Worm (Caenorhabditis elegans): Measurements from ENCODE around the gene eat-17.

The eat-17 gene

DNA sequence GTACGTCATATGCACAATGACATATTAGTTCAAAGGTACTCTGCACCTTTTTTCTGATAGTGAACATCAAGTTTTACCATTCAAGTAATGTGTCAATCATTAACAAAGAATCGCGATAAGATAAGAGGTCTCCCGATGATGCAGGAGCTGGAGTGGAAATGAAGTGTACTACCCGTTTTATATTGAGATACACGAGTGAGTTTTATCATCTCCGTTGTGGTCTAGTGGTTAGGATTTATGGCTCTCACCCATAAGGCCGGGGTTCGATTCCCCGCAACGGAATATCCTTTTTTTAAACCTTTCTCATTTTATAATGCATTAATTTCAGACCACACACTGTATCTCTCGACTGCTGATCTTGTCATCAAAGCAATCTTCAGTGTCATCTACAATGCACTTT is 38.7 kb downstream of the eat-17 start (continued):
- peak; percentile 74; the same call in 1 of the 2 replicates for TF ChIP-seq ZK337.2 (GFP tag; IDR thresholded peaks at IDR 0.05)
- no peak; the same call in 1 of the 2 replicates for TF ChIP-seq ceh-20 (GFP tag; IDR thresholded peaks at IDR 0.05)
- TF ChIP-seq fkh-10 (GFP tag; optimal IDR thresholded peaks at IDR 0.05): peak; percentile 11
- no peak for TF ChIP-seq set-16 (GFP tag; IDR thresholded peaks at IDR 0.05)
- TF ChIP-seq mdl-1 (tag; optimal IDR thresholded peaks at IDR 0.05): peak in 1 of 2 experiments; percentile 10
- TF ChIP-seq Y48G9A.11 (GFP tag; IDR thresholded peaks at IDR 0.05): 0 out of 2 replicates have a peak, but pooled peaks have one; percentile 52
- no peak for TF ChIP-seq Y5F2A.4 (GFP tag; optimal IDR thresholded peaks at IDR 0.05)
- peak; percentile 57 for TF ChIP-seq hlh-30 (tag; optimal IDR thresholded peaks at IDR 0.05; ENCODE audit: insufficient read depth)
- TF ChIP-seq Y75B8A.6 (GFP tag; IDR thresholded peaks at IDR 0.05): peak; percentile 85; the same call in 1 of the 2 replicates
- peak; percentile 61 for TF ChIP-seq hmg-1.1 (GFP tag; IDR thresholded peaks at IDR 0.05)
- TF ChIP-seq Y105C5A.15 (GFP tag; IDR thresholded peaks at IDR 0.05): 0 out of 2 replicates have a peak, but pooled peaks have one; percentile 74
- peak; percentile 73 for TF ChIP-seq spr-1 (tag; optimal IDR thresholded peaks at IDR 0.05)
- TF ChIP-seq unc-130 (GFP tag; optimal IDR thresholded peaks at IDR 0.05): peak; percentile 12
- no peak for TF ChIP-seq unc-62 (GFP tag; optimal IDR thresholded peaks at IDR 0.05 in 1 of 2)
- TF ChIP-seq unc-62 (tag; optimal IDR thresholded peaks at IDR 0.05): no peak

DNA sequence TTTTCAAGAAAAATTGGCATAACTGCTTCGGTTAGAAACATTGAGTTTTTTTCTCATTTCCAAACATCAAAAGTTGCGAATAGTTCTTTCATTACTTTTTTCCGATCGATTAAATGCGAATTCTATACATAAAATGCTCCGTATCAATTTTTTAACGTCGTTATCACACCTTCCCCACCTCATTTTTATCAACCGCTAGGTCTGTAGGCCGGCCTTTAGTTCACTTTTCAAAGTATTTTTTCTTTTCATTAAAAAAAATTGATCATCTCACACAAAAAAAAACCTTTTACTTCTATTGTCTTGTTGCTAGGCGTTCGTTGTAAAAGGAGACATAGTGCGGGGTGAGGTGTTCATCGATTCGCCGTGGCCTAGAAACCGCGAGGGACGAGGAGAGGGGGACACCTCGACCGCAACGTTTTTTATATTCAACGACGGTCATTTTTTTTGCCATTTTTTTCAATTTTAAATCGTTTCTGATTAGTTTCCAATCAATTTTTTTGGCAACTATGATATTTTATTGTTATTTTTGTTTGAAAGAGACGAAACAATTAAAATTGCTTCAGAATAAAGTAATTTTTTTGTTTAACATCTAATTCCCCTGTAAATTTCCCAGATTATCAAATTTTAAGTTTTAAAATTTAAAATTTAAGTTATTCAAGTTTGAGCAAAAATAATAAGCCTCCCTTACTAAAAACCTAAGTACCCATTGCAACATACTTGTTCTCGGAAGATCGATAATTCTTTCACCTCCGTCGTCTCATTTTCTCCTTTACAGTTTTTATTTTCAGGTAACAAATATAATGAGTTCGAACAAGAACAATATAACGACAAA is 40.6 kb downstream of the eat-17 start, which contains the start of gene sur-7:
Gene sur-7 (plus strand): TSS at position 782 of the 832 bp plus-strand sequence.
- TF ChIP-seq php-3 (GFP tag; IDR thresholded peaks at IDR 0.05) (0 out of 2 replicates have a peak, but pooled peaks have one; percentile 23), aha-1 (tag) (no peak), hif-1 (tag; optimal IDR thresholded peaks at IDR 0.05) (peak in 1 of 2 experiments; percentile 43), mep-1 (tag; optimal IDR thresholded peaks at IDR 0.05) (peak; percentile 10), fkh-10 (GFP tag; optimal IDR thresholded peaks at IDR 0.05) (peak; percentile 72), nhr-6 (tag; optimal IDR thresholded peaks at IDR 0.05) (peak; percentile 47), daf-16 (GFP tag; optimal IDR thresholded peaks at IDR 0.05) (no peak), daf-16 (tag; optimal IDR thresholded peaks at IDR 0.05) (no peak), ceh-32 (tag; optimal IDR thresholded peaks at IDR 0.05; ENCODE audit: poor library complexity) (no peak), pqm-1 (tag; optimal IDR thresholded peaks at IDR 0.05) (peak; percentile 81), dmd-6 (GFP tag; IDR thresholded peaks at IDR 0.05) (peak; percentile 21; the same call in 1 of the 2 replicates), mes-2 (tag; optimal IDR thresholded peaks at IDR 0.05; ENCODE audit: poor library complexity, severe bottlenecking) (peak; percentile 82), dve-1 (tag; optimal IDR thresholded peaks at IDR 0.05; ENCODE audit: insufficient read depth) (peak; percentile 17)

DNA sequence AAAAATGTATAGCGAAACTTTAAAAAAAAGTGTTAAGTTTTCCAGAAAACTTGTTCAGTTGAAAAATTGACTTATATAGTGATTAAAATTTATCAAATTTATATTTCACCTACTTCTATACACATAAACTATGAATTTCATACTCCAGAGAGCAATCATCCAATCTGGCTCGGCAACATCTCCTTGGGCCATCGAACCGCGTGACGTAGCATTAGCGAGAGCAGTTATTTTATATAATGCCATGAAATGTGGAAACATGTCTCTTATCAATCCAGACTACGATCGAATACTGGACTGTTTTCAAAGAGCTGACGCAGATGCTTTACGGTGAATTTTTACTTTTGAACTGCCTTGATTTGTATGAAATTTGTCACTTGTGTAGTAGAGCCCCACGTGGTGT is 47.2 kb downstream of the eat-17 start:
- TF ChIP-seq lin-13 (GFP tag; optimal IDR thresholded peaks at IDR 0.05): no peak
- TF ChIP-seq D1046.2 (GFP tag; IDR thresholded peaks at IDR 0.05): no peak
- no peak for TF ChIP-seq Y105C5A.15 (GFP tag; IDR thresholded peaks at IDR 0.05)
- TF ChIP-seq nhr-237 (tag; optimal IDR thresholded peaks at IDR 0.05): no peak
- no peak for TF ChIP-seq dmd-6 (GFP tag; IDR thresholded peaks at IDR 0.05)
- no peak for TF ChIP-seq snpc-4 (tag; optimal IDR thresholded peaks at IDR 0.05)
- no peak for TF ChIP-seq dpl-1 (GFP tag; optimal IDR thresholded peaks at IDR 0.05)
- TF ChIP-seq daf-12 (tag; optimal IDR thresholded peaks at IDR 0.05): no peak
- TF ChIP-seq tag-97 (GFP tag; IDR thresholded peaks at IDR 0.05): no peak
- no peak for TF ChIP-seq php-3 (GFP tag; IDR thresholded peaks at IDR 0.05)
- no peak for TF ChIP-seq mdl-1 (tag; optimal IDR thresholded peaks at IDR 0.05)
- no peak for TF ChIP-seq F10B5.3 (tag; optimal IDR thresholded peaks at IDR 0.05)
- TF ChIP-seq ztf-11 (tag; optimal IDR thresholded peaks at IDR 0.05): no peak
